Fruit fly (Drosophila melanogaster): ENCODE measurements around the gene PIG-Q.
A peak's percentile ranks its signal among the peaks of the same experiment; 100 is the strongest.

PIG-Q gene

dm6 chrX:16334251-16334860 is 24.6 kb upstream of the PIG-Q start:
- TF ChIP-seq CrebA (GFP tag; optimal IDR thresholded peaks at IDR 0.05; ENCODE audit: borderline replicate concordance) (peak; percentile 27), jim (GFP tag; optimal IDR thresholded peaks at IDR 0.05) (no peak), N (GFP tag; optimal IDR thresholded peaks at IDR 0.05) (peak; percentile 37), Jra (GFP tag; optimal IDR thresholded peaks at IDR 0.05) (no peak), dsf (GFP tag; optimal IDR thresholded peaks at IDR 0.05; ENCODE audit: borderline replicate concordance) (no peak), tai (GFP tag; optimal IDR thresholded peaks at IDR 0.05) (no peak), sage (GFP tag; optimal IDR thresholded peaks at IDR 0.05) (no peak), Mio (GFP tag; optimal IDR thresholded peaks at IDR 0.05) (no peak), Hnf4 (GFP tag; optimal IDR thresholded peaks at IDR 0.05) (no peak), Hr78 (GFP tag; optimal IDR thresholded peaks at IDR 0.05) (no peak), GATAd (GFP tag; optimal IDR thresholded peaks at IDR 0.05) (no peak)

dm6 chrX:16335107-16335642 is 23.8 kb upstream of the PIG-Q start:
- TF ChIP-seq tai (GFP tag; optimal IDR thresholded peaks at IDR 0.05): peak; percentile 2
- peak; percentile 82 for TF ChIP-seq rgr (GFP tag; optimal IDR thresholded peaks at IDR 0.05)
- no peak for TF ChIP-seq GATAd (GFP tag; optimal IDR thresholded peaks at IDR 0.05)
- no peak for TF ChIP-seq Myc (optimal IDR thresholded peaks at IDR 0.05)
- peak; percentile 64 for TF ChIP-seq Sp1 (GFP tag; optimal IDR thresholded peaks at IDR 0.05)
- TF ChIP-seq Mio (GFP tag; optimal IDR thresholded peaks at IDR 0.05): no peak
- TF ChIP-seq h (GFP tag; optimal IDR thresholded peaks at IDR 0.05): peak; percentile 78
- TF ChIP-seq Dfd (GFP tag; optimal IDR thresholded peaks at IDR 0.05): no peak
- TF ChIP-seq fru (GFP tag; optimal IDR thresholded peaks at IDR 0.05): peak; percentile 78
- TF ChIP-seq Hr78 (GFP tag; optimal IDR thresholded peaks at IDR 0.05): no peak
- peak; percentile 72 for TF ChIP-seq ey (GFP tag; optimal IDR thresholded peaks at IDR 0.05)
- TF ChIP-seq pan (optimal IDR thresholded peaks at IDR 0.05): no peak
- TF ChIP-seq usp (GFP tag; optimal IDR thresholded peaks at IDR 0.05): no peak
- no peak for TF ChIP-seq dsf (GFP tag; optimal IDR thresholded peaks at IDR 0.05; ENCODE audit: borderline replicate concordance)
- TF ChIP-seq sage (GFP tag; optimal IDR thresholded peaks at IDR 0.05): no peak
- TF ChIP-seq dl (GFP tag; optimal IDR thresholded peaks at IDR 0.05; ENCODE audit: insufficient read depth in 1 of 2, partially characterized antibody in 2 of 2): no peak
- TF ChIP-seq HLH106 (tag; optimal IDR thresholded peaks at IDR 0.05): peak; percentile 62
- no peak for TF ChIP-seq Dif (GFP tag; optimal IDR thresholded peaks at IDR 0.05; ENCODE audit: partially characterized antibody)
- TF ChIP-seq jim (GFP tag; optimal IDR thresholded peaks at IDR 0.05): no peak
- no peak for TF ChIP-seq Abd-B (GFP tag; optimal IDR thresholded peaks at IDR 0.05)
- peak; percentile 68 for TF ChIP-seq OdsH (GFP tag; optimal IDR thresholded peaks at IDR 0.05)
- TF ChIP-seq foxo (GFP tag; optimal IDR thresholded peaks at IDR 0.05): peak in 1 of 2 experiments; percentile 85
- peak; percentile 33 for TF ChIP-seq dmrt93B (GFP tag; optimal IDR thresholded peaks at IDR 0.05)
- TF ChIP-seq woc (GFP tag; optimal IDR thresholded peaks at IDR 0.05): peak; percentile 30
- no peak for TF ChIP-seq brk (GFP tag; optimal IDR thresholded peaks at IDR 0.05)
- peak; percentile 72 for TF ChIP-seq br (GFP tag; optimal IDR thresholded peaks at IDR 0.05)
- no peak for TF ChIP-seq Vsx2 (GFP tag; optimal IDR thresholded peaks at IDR 0.05; ENCODE audit: partially characterized antibody)
- TF ChIP-seq lola (GFP tag; optimal IDR thresholded peaks at IDR 0.05): no peak
- TF ChIP-seq Hr83 (GFP tag; optimal IDR thresholded peaks at IDR 0.05; ENCODE audit: poor library complexity, severe bottlenecking): peak; percentile 69
- peak; percentile 12 for TF ChIP-seq CG9705 (GFP tag; optimal IDR thresholded peaks at IDR 0.05)
- peak; percentile 31 for TF ChIP-seq sv (GFP tag; optimal IDR thresholded peaks at IDR 0.05)
- TF ChIP-seq CrebA (GFP tag; optimal IDR thresholded peaks at IDR 0.05; ENCODE audit: borderline replicate concordance): no peak
- no peak for TF ChIP-seq CG32264 (GFP tag; optimal IDR thresholded peaks at IDR 0.05)
- TF ChIP-seq psq (GFP tag; optimal IDR thresholded peaks at IDR 0.05): peak; percentile 61
- no peak for TF ChIP-seq N (GFP tag; optimal IDR thresholded peaks at IDR 0.05)
- no peak for TF ChIP-seq Rel (GFP tag; optimal IDR thresholded peaks at IDR 0.05)
- no peak for TF ChIP-seq Rel (tag; optimal IDR thresholded peaks at IDR 0.05)
- peak; percentile 25 for TF ChIP-seq Jra (GFP tag; optimal IDR thresholded peaks at IDR 0.05)
- peak; percentile 72 for TF ChIP-seq Hnf4 (GFP tag; optimal IDR thresholded peaks at IDR 0.05)
